Worm (Caenorhabditis elegans) whole organism, late embryonic: ENCODE results near the gene fust-1.

ENCODE experiments used
- T23F11.4 ChIP-seq: fragments of 200-800 bp; sonication (Bioruptor generic); optimal IDR thresholded peaks from 2 replicates; lab custom pipeline; 2018; ENCODE audit warnings: mild to moderate bottlenecking, missing genetic modification characterization, missing compliant biosample characterization
- ceh-14 ChIP-seq: sonication (generic microtip); optimal IDR thresholded peaks from 2 replicates; lab custom pipeline; 2016; ENCODE audit warnings: missing genotype, missing genetic modification characterization, missing compliant biosample characterization
- ceh-18 ChIP-seq: sonication (generic microtip); optimal IDR thresholded peaks from 2 replicates; lab custom pipeline; 2016; ENCODE audit warnings: missing genetic modification characterization, missing compliant biosample characterization
- ceh-19 ChIP-seq: fragments of 200-800 bp; sonication (Bioruptor generic); optimal IDR thresholded peaks from 2 replicates; lab custom pipeline; 2018; ENCODE audit warnings: mild to moderate bottlenecking, missing genetic modification characterization, missing compliant biosample characterization
- ceh-2 ChIP-seq: sonication (generic microtip); optimal IDR thresholded peaks from 2 replicates; lab custom pipeline; 2016; ENCODE audit warnings: missing genotype, missing genetic modification characterization, missing compliant biosample characterization
- ceh-24 ChIP-seq: sonication (generic microtip); optimal IDR thresholded peaks from 2 replicates; lab custom pipeline; 2016; ENCODE audit warnings: mild to moderate bottlenecking, missing genetic modification characterization, missing compliant biosample characterization
- ceh-48 ChIP-seq: sonication (generic microtip); optimal IDR thresholded peaks from 2 replicates; lab custom pipeline; 2016; ENCODE audit warnings: missing genetic modification characterization, inconsistent platforms, missing compliant biosample characterization
- ceh-6 ChIP-seq: fragments of 200-800 bp; sonication (Bioruptor generic); optimal IDR thresholded peaks from 2 replicates; lab custom pipeline; 2018; ENCODE audit warnings: mild to moderate bottlenecking, missing genetic modification characterization, missing compliant biosample characterization
- ceh-9 ChIP-seq: sonication (generic microtip); optimal IDR thresholded peaks from 2 replicates; lab custom pipeline; 2016; ENCODE audit warnings: mild to moderate bottlenecking, missing genetic modification characterization, inconsistent platforms, missing compliant biosample characterization
- dve-1 ChIP-seq: sonication (generic microtip); optimal IDR thresholded peaks from 2 replicates; lab custom pipeline; 2017; ENCODE audit warnings: antibody characterized with exemption, mild to moderate bottlenecking, missing genetic modification characterization, missing compliant biosample characterization
- elt-2 ChIP-seq: sonication (generic microtip); optimal IDR thresholded peaks from 2 replicates; lab custom pipeline; 2016; ENCODE audit warnings: missing genetic modification reagents, missing genetic modification characterization, missing compliant biosample characterization
- elt-4 ChIP-seq: sonication (generic microtip); optimal IDR thresholded peaks from 2 replicates; lab custom pipeline; 2016; ENCODE audit warnings: missing genetic modification characterization, missing compliant biosample characterization
- ets-4 ChIP-seq: sonication (generic microtip); optimal IDR thresholded peaks from 2 replicates; lab custom pipeline; 2016; ENCODE audit warnings: missing genetic modification characterization, missing compliant biosample characterization
- fkh-10 ChIP-seq: fragments of 150-350 bp; optimal IDR thresholded peaks from 2 replicates; lab custom pipeline; 2014; ENCODE audit warnings: missing biosample characterization, missing genetic modification reagents, missing genetic modification characterization
- fkh-6 ChIP-seq: sonication (generic microtip); optimal IDR thresholded peaks from 2 replicates; lab custom pipeline; 2016; ENCODE audit warnings: missing genetic modification characterization, missing compliant biosample characterization
- hlh-13 ChIP-seq: fragments of 200-800 bp; sonication (Bioruptor generic); optimal IDR thresholded peaks from 2 replicates; lab custom pipeline; 2018; ENCODE audit warnings: mild to moderate bottlenecking, missing genetic modification characterization, missing compliant biosample characterization
- hlh-30 ChIP-seq: sonication (generic microtip); optimal IDR thresholded peaks from 2 replicates; lab custom pipeline; 2017; ENCODE audit warnings: antibody characterized with exemption, missing genetic modification characterization, missing compliant biosample characterization; ENCODE audit not compliant: insufficient read depth
- hlh-6 ChIP-seq: sonication (generic microtip); optimal IDR thresholded peaks from 2 replicates; lab custom pipeline; 2016; ENCODE audit warnings: missing genotype, missing genetic modification characterization, missing compliant biosample characterization
- lin-11 ChIP-seq: fragments of 200-800 bp; sonication (Bioruptor generic); optimal IDR thresholded peaks from 2 replicates; lab custom pipeline; 2018; ENCODE audit warnings: mild to moderate bottlenecking, missing genetic modification characterization, missing compliant biosample characterization
- mec-3 ChIP-seq: sonication (generic microtip); optimal IDR thresholded peaks from 2 replicates; lab custom pipeline; 2016; ENCODE audit warnings: borderline replicate concordance, missing genetic modification characterization, missing compliant biosample characterization
- nfya-1 ChIP-seq: sonication (generic microtip); optimal IDR thresholded peaks from 2 replicates; lab custom pipeline; 2017; ENCODE audit warnings: missing genetic modification characterization, mild to moderate bottlenecking, missing compliant biosample characterization, antibody characterized with exemption, moderate library complexity
- nhr-11 ChIP-seq: fragments of 150-350 bp; optimal IDR thresholded peaks from 2 replicates; lab custom pipeline; 2014; ENCODE audit warnings: missing biosample characterization, missing genetic modification characterization
- pag-3 ChIP-seq: sonication (generic microtip); optimal IDR thresholded peaks from 2 replicates; lab custom pipeline; 2016; ENCODE audit warnings: missing compliant biosample characterization, missing genetic modification characterization, borderline replicate concordance
- pha-2 ChIP-seq: sonication (generic microtip); optimal IDR thresholded peaks from 2 replicates; lab custom pipeline; 2017; ENCODE audit warnings: mild to moderate bottlenecking, missing genetic modification characterization, missing compliant biosample characterization
- pha-4 ChIP-seq: fragments of 150-350 bp; optimal IDR thresholded peaks from 2 replicates; lab custom pipeline; 2018; ENCODE audit warnings: missing biosample characterization, missing genetic modification reagents, missing genetic modification characterization
- pqm-1 ChIP-seq: sonication (generic microtip); optimal IDR thresholded peaks from 2 replicates; lab custom pipeline; 2016; ENCODE audit warnings: missing genetic modification characterization, missing compliant biosample characterization
- ref-2 ChIP-seq: sonication (generic microtip); optimal IDR thresholded peaks from 2 replicates; lab custom pipeline; 2016; ENCODE audit warnings: missing genetic modification characterization, missing compliant biosample characterization
- sdc-2 ChIP-seq: sonication (generic microtip); optimal IDR thresholded peaks from 2 replicates; lab custom pipeline; 2016; ENCODE audit warnings: missing genotype, missing genetic modification characterization, missing compliant biosample characterization
- sox-2 ChIP-seq: fragments of 200-800 bp; sonication (Bioruptor generic); IDR thresholded peaks from 2 replicates; pipeline ENCODE4 v1.3.6; 2022; ENCODE audit warnings: missing genetic modification reagents, missing genetic modification characterization, missing compliant biosample characterization
- tbx-7 ChIP-seq: sonication (generic microtip); optimal IDR thresholded peaks from 2 replicates; lab custom pipeline; 2016; ENCODE audit warnings: missing genotype, missing genetic modification characterization, missing compliant biosample characterization
- unc-3 ChIP-seq, 2 experiments: fragments of 200-800 bp in 1 of 2; sonication (Bioruptor generic) in 1 of 2; sonication (generic microtip) in 1 of 2; conservative IDR thresholded peaks in 1 of 2; optimal IDR thresholded peaks in 1 of 2; 2 replicates each; pipeline versions ENCODE4 v1.3.6 to Lab custom; 2016 to 2022; ENCODE audit warnings: missing compliant biosample characterization in 2 of 2, missing genetic modification characterization in 2 of 2, missing genetic modification reagents in 1 of 2
- unc-42 ChIP-seq: sonication (generic microtip); optimal IDR thresholded peaks from 2 replicates; lab custom pipeline; 2016; ENCODE audit warnings: missing genotype, missing genetic modification characterization, missing compliant biosample characterization
- unc-55 ChIP-seq: sonication (generic microtip); optimal IDR thresholded peaks from 2 replicates; lab custom pipeline; 2017; ENCODE audit warnings: missing biosample characterization, missing genetic modification reagents, missing genetic modification characterization
- zip-5 ChIP-seq: sonication (generic microtip); optimal IDR thresholded peaks from 2 replicates; lab custom pipeline; 2016; ENCODE audit warnings: missing genetic modification characterization, missing compliant biosample characterization
- ztf-16 ChIP-seq: sonication (generic microtip); optimal IDR thresholded peaks from 2 replicates; lab custom pipeline; 2017; ENCODE audit warnings: missing genetic modification characterization, missing compliant biosample characterization

The fust-1 gene

DNA sequence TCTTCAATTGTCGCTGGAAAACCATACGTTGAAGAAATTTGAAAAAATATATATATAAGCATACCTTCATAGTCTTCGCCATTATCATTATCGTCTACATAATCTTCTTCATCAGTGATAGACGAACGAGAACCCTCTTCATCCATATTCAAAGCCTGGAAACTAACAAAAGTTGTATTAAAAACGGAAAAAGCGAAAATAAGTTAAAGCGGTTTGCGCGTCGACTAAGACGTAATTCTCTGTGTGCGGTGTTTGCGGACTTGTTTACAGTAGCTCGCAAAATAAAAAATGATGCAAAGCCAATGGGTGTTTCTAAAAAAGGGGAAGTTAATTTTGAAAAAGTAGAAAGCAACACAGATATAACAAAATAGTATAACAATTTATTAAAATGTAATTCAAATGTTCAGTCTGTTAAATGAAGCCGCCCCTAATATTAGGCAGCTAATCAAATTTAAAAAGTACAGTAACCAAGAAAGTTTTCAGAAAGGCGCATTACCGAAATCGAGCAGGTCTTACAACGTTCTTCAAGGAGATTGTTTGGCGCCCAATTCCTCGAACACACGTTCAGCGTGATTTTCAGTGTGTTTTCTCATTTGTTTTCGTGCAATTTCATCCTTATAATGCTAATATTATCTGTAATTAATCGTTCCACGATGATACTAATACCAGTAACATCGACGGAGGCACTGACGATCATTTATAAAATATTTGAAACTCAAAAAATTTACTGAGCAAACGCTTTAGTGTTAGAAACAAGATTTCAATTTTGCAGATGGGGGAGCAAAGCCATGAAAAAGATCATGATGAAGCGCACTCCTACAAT is 20.3 kb upstream of the fust-1 start, which contains the start of the genes T07F8.4 and gld-3:
Gene T07F8.4 (minus strand): TSS at position 162 of the 823 bp plus-strand sequence.
Gene gld-3 (plus strand): TSS at position 773 of the 823 bp plus-strand sequence.
- TF ChIP-seq unc-42 (no peak), hlh-6 (tag; lab: Kevin White, UChicago) (no peak), nfya-1 (tag; lab: Kevin White, UChicago) (peak; percentile 4), ceh-9 (tag; lab: Kevin White, UChicago) (no peak)

DNA sequence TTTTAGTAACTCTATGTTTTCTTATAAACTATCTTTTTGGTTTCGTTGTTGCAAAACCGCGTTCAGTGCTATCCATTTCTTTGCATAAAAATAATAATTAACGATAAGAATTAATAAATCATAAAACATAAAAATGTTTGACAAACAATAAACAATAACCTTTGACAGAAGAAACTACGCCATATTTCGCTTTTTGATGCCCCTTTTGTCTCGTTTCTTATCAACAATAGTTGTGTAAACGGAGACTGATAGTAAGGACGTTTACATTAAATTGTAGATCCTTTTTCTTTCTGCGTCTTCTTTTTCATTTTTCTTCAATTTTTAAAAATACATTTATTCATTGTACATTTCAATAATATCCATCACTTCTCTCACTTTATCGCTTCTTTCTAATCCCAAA is 13.3 kb upstream of the fust-1 start:
- TF ChIP-seq elt-2 (tag; lab: Kevin White, UChicago) (peak; percentile 74), ceh-6 (GFP tag; lab: Kevin White, UChicago) (no peak)

DNA sequence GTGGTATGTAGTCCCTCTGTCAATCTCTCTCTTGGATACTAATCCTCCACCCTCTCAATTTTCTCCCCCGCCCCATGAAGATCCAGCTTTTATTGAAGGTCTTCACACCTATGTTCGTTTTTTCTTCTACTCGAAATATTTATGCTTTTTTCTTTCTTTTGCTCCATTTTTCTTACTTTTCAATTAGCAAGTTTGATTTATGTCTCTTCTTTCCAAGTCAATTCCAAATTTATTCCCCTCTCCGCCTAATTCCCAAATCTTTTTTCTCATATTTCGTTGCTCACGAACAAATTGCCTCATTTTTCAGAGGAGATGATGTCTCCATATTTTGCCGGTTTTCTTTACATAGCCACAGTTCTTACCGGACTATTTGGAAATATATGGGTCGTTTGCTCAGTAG is 8.1 kb upstream of the fust-1 start, which contains the start of gene npr-31:
Gene npr-31 (plus strand): TSS at position 301 of the 400 bp plus-strand sequence.
- TF ChIP-seq unc-55 (no peak), ceh-2 (tag; lab: Kevin White, UChicago) (no peak), ceh-18 (tag; lab: Kevin White, UChicago) (no peak), hlh-13 (GFP tag; lab: Kevin White, UChicago) (no peak), ceh-24 (tag; lab: Kevin White, UChicago) (no peak), ztf-16 (tag; lab: Kevin White, UChicago) (no peak), hlh-30 (no peak), nhr-11 (tag; lab: Kevin White, UChicago) (no peak), mec-3 (tag; lab: Kevin White, UChicago) (no peak), nfya-1 (tag; lab: Kevin White, UChicago) (no peak), fkh-6 (tag; lab: Kevin White, UChicago) (no peak)

- TF ChIP-seq elt-4 (tag; lab: Kevin White, UChicago) (no peak), tbx-7 (tag; lab: Kevin White, UChicago) (no peak), unc-3 (GFP tag; conservative IDR thresholded peaks at IDR 0.05; lab: Robert Waterston, UW) (no peak), unc-3 (tag; optimal IDR thresholded peaks at IDR 0.05; lab: Kevin White, UChicago) (no peak), sox-2 (GFP tag; lab: Robert Waterston, UW) (no peak), ets-4 (tag; lab: Kevin White, UChicago) (no peak)
- TF ChIP-seq, all 69 proteins: peak for 0
Measured at ce11 chrII:7146240-7146639, 6.1 kb upstream of the fust-1 start.

DNA sequence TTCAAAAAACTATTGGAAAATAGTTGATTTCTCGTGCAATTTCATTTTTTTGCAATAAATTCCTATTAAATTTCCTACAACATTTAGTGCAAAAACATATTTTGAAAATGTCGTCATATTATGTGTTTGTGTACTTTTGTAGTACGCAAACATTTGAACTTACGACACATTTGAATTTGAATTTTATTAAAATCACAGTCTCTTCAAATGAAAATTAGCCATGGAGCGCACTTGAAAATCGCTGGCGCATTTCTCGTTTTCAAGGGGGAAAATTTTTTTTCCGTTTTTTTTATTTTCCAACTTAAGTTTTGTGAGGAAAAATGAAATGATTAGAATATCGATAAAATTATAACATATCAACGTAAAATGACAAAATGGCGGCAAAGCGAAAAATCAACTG is 4.8 kb upstream of the fust-1 start:
- no peak for TF ChIP-seq ceh-6 (GFP tag; lab: Kevin White, UChicago)
- TF ChIP-seq elt-2 (tag; lab: Kevin White, UChicago): no peak
- no peak for TF ChIP-seq dve-1 (tag; lab: Kevin White, UChicago)

ce11 chrII:7148099-7148498 is 4.3 kb upstream of the fust-1 start, which contains the start of gene T07F8.1:
TSS of gene T07F8.1 (plus strand) at chrII:7148399.
- TF ChIP-seq lin-11 (tag; lab: Kevin White, UChicago) (no peak), pqm-1 (tag; lab: Kevin White, UChicago) (no peak)

- TF ChIP-seq ceh-6 (GFP tag; lab: Kevin White, UChicago): peak; percentile 17
Measured at ce11 chrII:7153095-7153494, 714 bp downstream of the fust-1 start.

DNA sequence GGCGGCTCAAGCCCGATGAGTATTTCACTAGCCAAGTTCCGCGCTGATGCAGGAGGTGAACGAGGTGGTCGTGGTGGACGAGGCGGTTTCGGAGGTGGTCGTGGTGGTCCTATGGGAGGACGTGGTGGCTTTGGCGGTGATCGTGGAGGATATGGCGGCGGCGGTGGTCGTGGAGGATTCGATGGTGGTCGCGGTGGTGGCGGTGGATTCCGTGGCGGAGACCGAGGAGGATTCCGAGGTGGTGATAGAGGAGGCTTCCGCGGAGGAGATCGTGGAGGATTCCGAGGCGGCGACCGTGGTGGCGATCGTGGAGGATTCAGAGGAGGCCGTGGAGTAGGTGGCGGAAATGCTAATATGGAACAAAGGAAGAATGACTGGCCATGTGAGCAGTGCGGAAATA is 2.3 kb downstream of the fust-1 start:
- no peak for TF ChIP-seq zip-5 (tag; lab: Kevin White, UChicago)
- no peak for TF ChIP-seq pha-4
- no peak for TF ChIP-seq pha-2
- TF ChIP-seq nhr-11 (tag; lab: Kevin White, UChicago): no peak
- no peak for TF ChIP-seq hlh-30
- TF ChIP-seq nfya-1 (tag; lab: Kevin White, UChicago): no peak
- TF ChIP-seq ceh-14 (tag; lab: Kevin White, UChicago): no peak
- TF ChIP-seq ref-2 (tag; lab: Kevin White, UChicago): no peak
- TF ChIP-seq pag-3: no peak
- TF ChIP-seq T23F11.4 (GFP tag; lab: Kevin White, UChicago): no peak
- TF ChIP-seq ceh-48 (tag; lab: Kevin White, UChicago): no peak
- TF ChIP-seq ceh-18 (tag; lab: Kevin White, UChicago): no peak
- TF ChIP-seq fkh-10 (GFP tag; lab: Kevin White, UChicago): no peak
- TF ChIP-seq sdc-2 (tag; lab: Kevin White, UChicago): no peak
- no peak for TF ChIP-seq ceh-19
